Fruit fly (Drosophila melanogaster) whole organism: ENCODE measurements around the gene CG10064.

ENCODE experiments used
- Dll ChIP-seq: fragments of >200 bp; optimal IDR thresholded peaks from 2 replicates; lab custom pipeline; 2017
- EcR ChIP-seq, 2 experiments: fragments of >200 bp; optimal IDR thresholded peaks; 2 replicates each; lab custom pipeline; 2017; ENCODE audit warnings: missing biosample characterization in 2 of 2, missing genetic modification characterization in 2 of 2, missing genetic modification reagents in 2 of 2
- pan ChIP-seq: fragments of >200 bp; optimal IDR thresholded peaks from 2 replicates; lab custom pipeline; 2017
- psq ChIP-seq: fragments of >200 bp; optimal IDR thresholded peaks from 2 replicates; lab custom pipeline; 2017
- usp ChIP-seq: fragments of >200 bp; optimal IDR thresholded peaks from 2 replicates; lab custom pipeline; 2017; ENCODE audit warnings: missing biosample characterization, missing genetic modification characterization, mixed read lengths

- TF ChIP-seq psq (lab: Kevin White, UChicago) = no peak
- TF ChIP-seq EcR (GFP tag; optimal IDR thresholded peaks at IDR 0.05; lab: Kevin White, UChicago) = no peak
- TF ChIP-seq Dll (lab: Kevin White, UChicago) = no peak
- TF ChIP-seq pan = no peak
- no peak for TF ChIP-seq usp (GFP tag; lab: Kevin White, UChicago)
Observed at dm6 chr3L:7009886-7010285, 42.2 kb upstream of the CG10064 start.
